Worm (Caenorhabditis elegans) whole organism, young adult: ENCODE results near the gene skr-17.
A peak's percentile ranks its signal among the peaks of the same experiment; 100 is the strongest.

Experiments
- F10E7.11 ChIP-seq: sonication (generic microtip); optimal IDR thresholded peaks from 2 replicates; lab custom pipeline; 2017; ENCODE audit warnings: mild to moderate bottlenecking, missing genetic modification characterization, moderate library complexity, missing compliant biosample characterization
- F23B12.7 ChIP-seq: sonication (generic microtip); optimal IDR thresholded peaks from 2 replicates; lab custom pipeline; 2017; ENCODE audit warnings: missing genetic modification characterization, mild to moderate bottlenecking, missing compliant biosample characterization, antibody characterized with exemption, moderate library complexity; ENCODE audit not compliant: insufficient read depth
- F37B4.10 ChIP-seq: fragments of 200-800 bp; sonication (Bioruptor generic); IDR thresholded peaks from 2 replicates; pipeline ENCODE4 v1.3.6; 2022; ENCODE audit warnings: missing genetic modification characterization, missing compliant biosample characterization
- F57C9.4 ChIP-seq: sonication (generic microtip); optimal IDR thresholded peaks from 2 replicates; lab custom pipeline; 2017; ENCODE audit warnings: mild to moderate bottlenecking, missing genetic modification characterization, missing compliant biosample characterization
- K11D2.4 ChIP-seq: fragments of 200-800 bp; sonication (Bioruptor generic); IDR thresholded peaks from 2 replicates; pipeline ENCODE4 v1.3.6; 2022; ENCODE audit warnings: missing genetic modification reagents, missing genetic modification characterization, missing compliant biosample characterization
- Y53G8AR.9 ChIP-seq: fragments of 200-800 bp; sonication (Bioruptor generic); conservative IDR thresholded peaks from 2 replicates; pipeline ENCODE4 v1.3.6; 2022; ENCODE audit warnings: missing genetic modification reagents, missing genetic modification characterization, missing compliant biosample characterization
- Y56A3A.18 ChIP-seq: fragments of 200-800 bp; sonication (Bioruptor generic); IDR thresholded peaks from 2 replicates; pipeline ENCODE4 v1.3.6; 2022; ENCODE audit warnings: missing genetic modification reagents, missing genetic modification characterization, missing compliant biosample characterization
- Y67H2A.10 ChIP-seq: fragments of 200-800 bp; sonication (Bioruptor generic); conservative IDR thresholded peaks from 2 replicates; pipeline ENCODE4 v1.3.6; 2022; ENCODE audit warnings: missing genetic modification reagents, missing genetic modification characterization, missing compliant biosample characterization
- attf-3 ChIP-seq: fragments of 200-800 bp; sonication (Bioruptor generic); conservative IDR thresholded peaks from 2 replicates; pipeline ENCODE4 v1.3.6; 2022; ENCODE audit warnings: missing genetic modification reagents, missing genetic modification characterization, missing compliant biosample characterization
- attf-6 ChIP-seq: fragments of 200-800 bp; sonication (Bioruptor generic); IDR thresholded peaks from 2 replicates; pipeline ENCODE4 v1.3.6; 2022; ENCODE audit warnings: missing genetic modification reagents, missing genetic modification characterization, missing compliant biosample characterization
- ccch-3 ChIP-seq: fragments of 200-800 bp; sonication (Bioruptor generic); optimal IDR thresholded peaks from 2 replicates; lab custom pipeline; 2018; ENCODE audit warnings: mild to moderate bottlenecking, missing genetic modification characterization, missing compliant biosample characterization
- cebp-1 ChIP-seq, 2 experiments: fragments of 200-800 bp in 1 of 2; sonication (Bioruptor generic) in 1 of 2; sonication (generic microtip) in 1 of 2; IDR thresholded peaks in 1 of 2; optimal IDR thresholded peaks in 1 of 2; 2 replicates each; pipeline versions ENCODE4 v1.3.6 to Lab custom; 2017 to 2022; ENCODE audit warnings: missing compliant biosample characterization in 2 of 2, missing genetic modification characterization in 2 of 2, mild to moderate bottlenecking in 1 of 2, missing genetic modification reagents in 1 of 2, moderate library complexity in 1 of 2
- cebp-2 ChIP-seq: fragments of 200-800 bp; sonication (Bioruptor generic); IDR thresholded peaks from 2 replicates; pipeline ENCODE4 v1.3.6; 2022; ENCODE audit warnings: missing genetic modification characterization, missing compliant biosample characterization
- ceh-27 ChIP-seq: fragments of 200-800 bp; sonication (Bioruptor generic); optimal IDR thresholded peaks from 2 replicates; lab custom pipeline; 2018; ENCODE audit warnings: mild to moderate bottlenecking, missing genetic modification characterization, moderate library complexity, missing compliant biosample characterization
- egl-44 ChIP-seq: fragments of 200-800 bp; sonication (Bioruptor generic); IDR thresholded peaks from 2 replicates; pipeline ENCODE4 v1.3.6; 2022; ENCODE audit warnings: missing genetic modification reagents, missing genetic modification characterization, missing compliant biosample characterization
- egrh-3 ChIP-seq: fragments of 200-800 bp; sonication (Bioruptor generic); IDR thresholded peaks from 2 replicates; pipeline ENCODE4 v1.3.6; 2022; ENCODE audit warnings: missing genetic modification reagents, missing genetic modification characterization, missing compliant biosample characterization
- ets-4 ChIP-seq: fragments of 200-800 bp; sonication (Bioruptor generic); optimal IDR thresholded peaks from 2 replicates; lab custom pipeline; 2018; ENCODE audit warnings: mild to moderate bottlenecking, missing genetic modification characterization, missing compliant biosample characterization
- hmg-1.2 ChIP-seq: fragments of 200-800 bp; sonication (Bioruptor generic); IDR thresholded peaks from 2 replicates; pipeline ENCODE4 v1.3.6; 2022; ENCODE audit warnings: missing genetic modification reagents, missing genetic modification characterization, missing compliant biosample characterization
- hsf-1 ChIP-seq: fragments of 200-800 bp; sonication (Bioruptor generic); IDR thresholded peaks from 2 replicates; pipeline ENCODE4 v1.3.6; 2022; ENCODE audit warnings: missing genetic modification reagents, missing genetic modification characterization, missing compliant biosample characterization
- lag-1 ChIP-seq: fragments of 200-800 bp; sonication (Bioruptor generic); IDR thresholded peaks from 2 replicates; pipeline ENCODE4 v1.3.6; 2022; ENCODE audit warnings: missing genetic modification reagents, missing genetic modification characterization, missing compliant biosample characterization
- let-526 ChIP-seq: fragments of 200-800 bp; sonication (Bioruptor generic); IDR thresholded peaks from 2 replicates; pipeline ENCODE4 v1.3.6; 2022; ENCODE audit warnings: missing genetic modification reagents, missing genetic modification characterization, missing compliant biosample characterization
- let-607 ChIP-seq, 2 experiments: fragments of 200-800 bp in 1 of 2; sonication (Bioruptor generic) in 1 of 2; sonication (generic microtip) in 1 of 2; optimal IDR thresholded peaks; 2 replicates each; lab custom pipeline; 2016 to 2018; ENCODE audit warnings: mild to moderate bottlenecking in 2 of 2, missing compliant biosample characterization in 2 of 2, missing genetic modification characterization in 2 of 2, moderate library complexity in 2 of 2, missing genotype in 1 of 2
- lin-35 ChIP-seq, 3 experiments: fragments of 150-350 bp in 2 of 3; sonication (generic microtip) in 1 of 3; optimal IDR thresholded peaks; 2 replicates each; lab custom pipeline; 2014 to 2018; ENCODE audit warnings: missing biosample characterization in 3 of 3, missing genetic modification characterization in 3 of 3, missing genetic modification reagents in 3 of 3
- madf-6 ChIP-seq: fragments of 200-800 bp; sonication (Bioruptor generic); IDR thresholded peaks from 2 replicates; pipeline ENCODE4 v1.3.6; 2022; ENCODE audit warnings: missing genetic modification reagents, missing genetic modification characterization, missing compliant biosample characterization
- mxl-1 ChIP-seq: sonication (generic microtip); optimal IDR thresholded peaks from 2 replicates; lab custom pipeline; 2016; ENCODE audit warnings: missing genetic modification characterization, missing compliant biosample characterization
- nfyb-1 ChIP-seq: fragments of 200-800 bp; sonication (Bioruptor generic); IDR thresholded peaks from 2 replicates; pipeline ENCODE4 v1.3.6; 2022; ENCODE audit warnings: missing genetic modification reagents, missing genetic modification characterization, missing compliant biosample characterization
- nhr-120 ChIP-seq: fragments of 200-800 bp; sonication (Bioruptor generic); IDR thresholded peaks from 2 replicates; pipeline ENCODE4 v1.3.6; 2022; ENCODE audit warnings: missing genetic modification characterization, missing compliant biosample characterization
- nhr-80 ChIP-seq: sonication (generic microtip); optimal IDR thresholded peaks from 2 replicates; lab custom pipeline; 2016; ENCODE audit warnings: missing genetic modification characterization, missing compliant biosample characterization
- nhr-90 ChIP-seq: sonication (generic microtip); optimal IDR thresholded peaks from 2 replicates; lab custom pipeline; 2016; ENCODE audit warnings: missing genotype, mild to moderate bottlenecking, missing genetic modification characterization, missing compliant biosample characterization
- pbrm-1 ChIP-seq: fragments of 200-800 bp; sonication (Bioruptor generic); IDR thresholded peaks from 2 replicates; pipeline ENCODE4 v1.3.6; 2022; ENCODE audit warnings: missing genetic modification reagents, missing genetic modification characterization, missing compliant biosample characterization
- pha-4 ChIP-seq: fragments of 150-350 bp; sonication (generic microtip); optimal IDR thresholded peaks from 2 replicates; lab custom pipeline; 2014; ENCODE audit warnings: missing biosample characterization, missing genetic modification reagents, missing genetic modification characterization
- tbp1 ChIP-seq: fragments of 200-800 bp; sonication (Bioruptor generic); optimal IDR thresholded peaks from 2 replicates; lab custom pipeline; 2018; ENCODE audit warnings: mild to moderate bottlenecking, missing genetic modification characterization, missing compliant biosample characterization
- tlf-1 ChIP-seq: fragments of 200-800 bp; sonication (Bioruptor generic); optimal IDR thresholded peaks from 2 replicates; lab custom pipeline; 2018; ENCODE audit warnings: mild to moderate bottlenecking, missing genetic modification characterization, missing compliant biosample characterization
- zfh-2 ChIP-seq: fragments of 200-800 bp; sonication (Bioruptor generic); conservative IDR thresholded peaks from 2 replicates; pipeline ENCODE4 v1.3.6; 2022; ENCODE audit warnings: missing genetic modification reagents, missing genetic modification characterization, missing compliant biosample characterization
- zim-3 ChIP-seq: sonication (generic microtip); optimal IDR thresholded peaks from 2 replicates; lab custom pipeline; 2017; ENCODE audit warnings: mild to moderate bottlenecking, missing genetic modification characterization, moderate library complexity, missing compliant biosample characterization

The skr-17 gene

ce11 chrII:7776232-7776631, 7.1 kb upstream of the skr-17 start:
- TF ChIP-seq hsf-1 (GFP tag; lab: Robert Waterston, UW) (0 out of 2 replicates have a peak, but pooled peaks have one; percentile 9), hmg-1.2 (GFP tag; lab: Robert Waterston, UW) (no peak)

ce11 chrII:7776715-7777114, 6.6 kb upstream of the skr-17 start:
- TF ChIP-seq zim-3 (tag; lab: Kevin White, UChicago), result no peak
- 0 out of 2 replicates have a peak, but pooled peaks have one; percentile 26 for TF ChIP-seq cebp-2 (GFP tag; lab: Robert Waterston, UW)
- TF ChIP-seq ets-4 (GFP tag; lab: Kevin White, UChicago), result peak; percentile 14
- peak; percentile 25; the same call in 1 of the 2 replicates for TF ChIP-seq nfyb-1
- 0 out of 2 replicates have a peak, but pooled peaks have one; percentile 16 for TF ChIP-seq K11D2.4 (GFP tag; lab: Robert Waterston, UW)
- TF ChIP-seq let-607 (tag; optimal IDR thresholded peaks at IDR 0.05; lab: Kevin White, UChicago), result no peak
- TF ChIP-seq, all 124 proteins: peak for 4

DNA sequence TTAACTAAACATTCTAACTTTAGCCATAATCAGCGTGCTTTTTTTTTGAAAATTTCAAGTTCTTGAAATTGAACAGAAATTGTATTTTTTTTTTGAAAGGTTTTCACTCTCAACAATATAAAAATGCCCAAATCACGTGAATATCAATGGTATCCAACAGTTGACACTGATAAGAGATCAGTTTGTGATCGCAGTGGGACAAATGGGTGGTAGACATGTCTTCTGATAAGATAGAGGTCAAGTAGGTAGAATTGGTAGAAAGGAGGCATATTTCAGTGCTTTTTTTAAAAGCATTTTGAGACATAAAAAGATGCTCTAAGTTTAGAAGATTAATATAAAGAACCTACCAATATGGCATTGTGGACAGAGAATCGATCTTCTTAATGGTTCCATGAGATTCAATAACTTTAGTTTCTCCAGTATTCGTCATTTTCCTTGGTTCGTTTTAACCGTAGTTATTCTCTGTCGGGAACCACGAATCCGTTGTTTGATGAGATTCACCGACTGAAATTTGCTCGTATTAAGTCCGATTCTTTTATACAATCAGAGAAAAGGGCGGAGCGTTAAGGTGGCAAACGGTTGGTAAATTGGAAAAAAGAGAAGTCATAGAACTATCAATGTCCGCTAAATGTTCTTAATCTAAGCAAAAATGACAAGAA, 5.9 kb upstream of the skr-17 start, which contains the start of gene mthf-1:
Gene mthf-1 (minus strand): TSS at position 504 of the 659 bp plus-strand sequence.
- peak in 1 of 3 experiments; percentile 41 for TF ChIP-seq lin-35 (GFP tag; optimal IDR thresholded peaks at IDR 0.05; lab: Kevin White, UChicago)
- TF ChIP-seq pbrm-1 (GFP tag; lab: Robert Waterston, UW), result no peak
- no peak for TF ChIP-seq cebp-1 (GFP tag; IDR thresholded peaks at IDR 0.05; lab: Robert Waterston, UW)
- TF ChIP-seq cebp-1 (tag; optimal IDR thresholded peaks at IDR 0.05; lab: Kevin White, UChicago), result peak; percentile 22
- no peak for TF ChIP-seq zfh-2 (GFP tag; lab: Robert Waterston, UW)
- no peak for TF ChIP-seq ceh-27 (GFP tag; lab: Kevin White, UChicago)
- no peak for TF ChIP-seq Y67H2A.10
- no peak for TF ChIP-seq ets-4 (GFP tag; lab: Kevin White, UChicago)
- TF ChIP-seq hmg-1.2 (GFP tag; lab: Robert Waterston, UW), result no peak
- no peak for TF ChIP-seq mxl-1 (tag; lab: Kevin White, UChicago)
- no peak for TF ChIP-seq F23B12.7 (tag; lab: Kevin White, UChicago)
- TF ChIP-seq nhr-90, result no peak
- TF ChIP-seq attf-3 (GFP tag; lab: Robert Waterston, UW), result no peak
- peak; percentile 2 for TF ChIP-seq tbp1 (GFP tag; lab: Kevin White, UChicago)
- no peak for TF ChIP-seq nhr-120 (GFP tag; lab: Robert Waterston, UW)
- 0 out of 2 replicates have a peak, but pooled peaks have one; percentile 41 for TF ChIP-seq K11D2.4 (GFP tag; lab: Robert Waterston, UW)
- no peak for TF ChIP-seq Y53G8AR.9 (GFP tag; lab: Robert Waterston, UW)
- TF ChIP-seq F37B4.10 (GFP tag; lab: Robert Waterston, UW), result no peak
- no peak for TF ChIP-seq egrh-3 (GFP tag; lab: Robert Waterston, UW)
- TF ChIP-seq lag-1 (GFP tag; lab: Robert Waterston, UW), result no peak
- no peak for TF ChIP-seq pha-4 (tag; lab: Kevin White, UChicago)
- no peak for TF ChIP-seq attf-6 (GFP tag; lab: Robert Waterston, UW)
- no peak for TF ChIP-seq let-526 (GFP tag; lab: Robert Waterston, UW)
- TF ChIP-seq F10E7.11, result no peak
- TF ChIP-seq ccch-3 (GFP tag; lab: Kevin White, UChicago), result no peak
- TF ChIP-seq nhr-80, result peak; percentile 71
- no peak for TF ChIP-seq egl-44
- peak; percentile 26; the same call in 1 of the 2 replicates for TF ChIP-seq Y56A3A.18 (GFP tag; lab: Robert Waterston, UW)
- peak in 1 of 2 experiments; percentile 13 for TF ChIP-seq let-607 (tag; optimal IDR thresholded peaks at IDR 0.05; lab: Kevin White, UChicago)
- no peak for TF ChIP-seq tlf-1
- no peak for TF ChIP-seq madf-6
- TF ChIP-seq F57C9.4 (tag; lab: Kevin White, UChicago), result no peak
